Worm (Caenorhabditis elegans): ENCODE data around the gene Y46C8AL.11.
"Not testable (repeated sequence)": the region's sequence is repeated elsewhere in the genome, so short reads cannot be mapped to it uniquely, and the experiment has no call there.

Y46C8AL.11 gene

DNA sequence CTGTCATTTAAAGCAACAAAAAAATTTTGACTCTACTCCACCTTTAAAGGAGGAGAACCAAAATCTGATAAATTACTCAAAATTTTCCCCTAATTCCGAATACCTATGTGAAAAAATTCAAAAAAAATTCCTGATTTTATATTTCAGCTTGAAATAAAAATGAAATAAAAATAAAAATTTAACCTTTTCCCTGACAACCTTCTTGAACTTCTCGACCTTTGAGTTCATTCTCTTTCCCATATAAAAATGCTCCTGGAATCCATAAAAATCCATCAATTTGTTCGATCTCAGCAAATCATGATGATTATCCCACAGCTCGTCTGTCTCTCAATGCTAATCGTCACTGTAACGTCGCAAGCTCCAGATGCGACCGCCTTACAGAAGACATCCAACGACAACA, 40.1 kb upstream of the Y46C8AL.11 start, which contains the start of gene F56D6.6:
F56D6.6 (plus strand) TSS at position 301 of the 400 bp plus-strand sequence.
- TF ChIP-seq nhr-25 (tag; optimal IDR thresholded peaks at IDR 0.05) = no peak
- TF ChIP-seq nhr-43 (tag; optimal IDR thresholded peaks at IDR 0.05; ENCODE audit: poor library complexity, severe bottlenecking) = no peak
- TF ChIP-seq nhr-76 (tag; optimal IDR thresholded peaks at IDR 0.05) = no peak
- no peak for TF ChIP-seq nhr-12 (tag; optimal IDR thresholded peaks at IDR 0.05)
- TF ChIP-seq pha-4 (tag; optimal IDR thresholded peaks at IDR 0.05) = no peak

DNA sequence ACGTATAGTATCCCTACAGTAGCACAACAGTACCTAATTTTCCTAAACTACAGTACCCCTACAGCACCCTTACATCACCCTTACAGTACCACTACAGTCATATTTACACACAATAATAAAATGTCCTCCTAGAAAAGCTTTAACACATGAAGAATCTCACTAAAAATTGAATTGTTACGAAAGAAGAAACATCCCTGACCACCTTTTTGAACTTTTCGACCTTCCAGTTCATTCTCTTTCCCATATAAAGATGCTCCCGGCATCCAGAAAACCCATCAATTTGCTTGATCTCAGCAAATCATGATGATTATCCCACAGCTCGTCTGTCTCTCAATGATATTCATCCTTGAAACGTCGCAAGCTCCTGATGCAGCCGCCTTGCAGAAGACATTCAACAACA, 38.5 kb upstream of the Y46C8AL.11 start, which contains the start of gene F56D6.21:
F56D6.21 (plus strand) TSS at position 301 of the 400 bp plus-strand sequence.
- TF ChIP-seq ZK546.5 (tag; optimal IDR thresholded peaks at IDR 0.05) (no peak), fkh-10 (GFP tag; optimal IDR thresholded peaks at IDR 0.05) (no peak), elt-3 (tag; optimal IDR thresholded peaks at IDR 0.05) (no peak), unc-39 (tag; optimal IDR thresholded peaks at IDR 0.05) (no peak), elt-1 (tag; optimal IDR thresholded peaks at IDR 0.05) (no peak), ceh-82 (tag; optimal IDR thresholded peaks at IDR 0.05) (no peak), mdl-1 (tag; optimal IDR thresholded peaks at IDR 0.05) (no peak), egl-27 (tag; optimal IDR thresholded peaks at IDR 0.05) (no peak), ceh-9 (tag; optimal IDR thresholded peaks at IDR 0.05) (no peak), daf-12 (tag; optimal IDR thresholded peaks at IDR 0.05) (no peak), ztf-11 (tag; optimal IDR thresholded peaks at IDR 0.05) (no peak)

DNA sequence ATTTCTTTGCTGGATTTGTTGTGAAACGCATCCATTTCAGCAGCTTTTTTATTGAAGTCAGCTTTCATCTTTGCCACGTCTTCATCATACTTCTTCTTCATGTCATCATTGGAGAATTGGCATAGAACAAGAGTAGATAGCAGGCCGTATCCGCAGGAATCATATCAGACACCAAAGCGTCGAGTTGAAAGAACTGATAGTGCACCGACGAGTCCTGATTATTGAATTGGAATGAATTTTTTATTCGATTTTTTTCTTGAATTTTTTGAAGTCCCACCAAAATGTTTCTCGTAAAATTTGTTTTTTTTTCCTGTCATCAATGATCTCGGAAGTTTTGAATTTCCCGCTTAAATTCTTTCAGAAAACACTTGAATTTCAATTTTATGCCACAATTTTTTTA, 36.7 kb upstream of the Y46C8AL.11 start, which contains the start of gene F56D6.11:
F56D6.11 (minus strand) TSS at position 101 of the 400 bp plus-strand sequence.
- TF ChIP-seq ceh-9 (tag; optimal IDR thresholded peaks at IDR 0.05) (no peak), nhr-28 (tag; optimal IDR thresholded peaks at IDR 0.05) (no peak)

DNA sequence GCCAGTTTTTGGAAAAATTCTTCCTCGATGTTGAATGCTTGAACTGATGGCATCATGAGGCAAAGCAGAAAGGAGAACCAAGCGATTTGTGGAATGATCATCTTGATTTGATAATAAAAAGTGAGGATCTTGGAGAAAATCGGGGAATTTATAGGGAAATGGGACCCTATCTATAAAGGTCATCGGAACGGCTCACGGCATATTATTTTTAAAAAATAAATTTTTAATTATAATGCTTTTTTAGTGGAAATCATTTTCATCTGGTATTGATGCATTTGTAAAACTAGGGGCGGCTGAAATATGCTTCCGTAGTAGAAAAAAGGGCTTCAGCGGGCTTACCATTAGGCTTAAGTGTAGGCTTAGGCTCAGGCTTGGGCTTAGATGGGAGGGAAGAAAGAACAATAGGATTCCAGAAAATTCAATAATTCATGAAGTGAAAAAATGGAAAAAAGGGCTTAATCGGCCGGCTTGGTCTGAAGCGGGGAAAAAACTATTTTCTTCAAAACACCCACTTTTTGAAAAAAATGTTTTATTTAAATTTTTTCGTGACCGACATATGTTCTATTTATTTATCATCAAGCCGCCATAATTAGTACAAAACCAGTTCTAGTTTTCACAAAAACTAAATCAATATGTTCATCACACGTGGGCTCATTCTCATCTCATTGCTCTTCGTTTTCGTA, 35.5 kb upstream of the Y46C8AL.11 start, which contains the start of the genes F56D6.22 and F56D6.12:
F56D6.22 (minus strand) TSS at position 101 of the 683 bp plus-strand sequence.
F56D6.12 (plus strand) TSS at position 633 of the 683 bp plus-strand sequence.
- TF ChIP-seq pha-4 (tag; optimal IDR thresholded peaks at IDR 0.05) = no peak
- TF ChIP-seq lin-39 (tag; optimal IDR thresholded peaks at IDR 0.05) = no peak
- no peak for TF ChIP-seq egl-5 (tag; optimal IDR thresholded peaks at IDR 0.05)
- TF ChIP-seq nhr-23 (tag; optimal IDR thresholded peaks at IDR 0.05) = no peak
- TF ChIP-seq ama-1 (optimal IDR thresholded peaks at IDR 0.05) = no peak
- TF ChIP-seq elt-1 (tag; optimal IDR thresholded peaks at IDR 0.05) = no peak
- TF ChIP-seq daf-12 (tag; optimal IDR thresholded peaks at IDR 0.05) = no peak

DNA sequence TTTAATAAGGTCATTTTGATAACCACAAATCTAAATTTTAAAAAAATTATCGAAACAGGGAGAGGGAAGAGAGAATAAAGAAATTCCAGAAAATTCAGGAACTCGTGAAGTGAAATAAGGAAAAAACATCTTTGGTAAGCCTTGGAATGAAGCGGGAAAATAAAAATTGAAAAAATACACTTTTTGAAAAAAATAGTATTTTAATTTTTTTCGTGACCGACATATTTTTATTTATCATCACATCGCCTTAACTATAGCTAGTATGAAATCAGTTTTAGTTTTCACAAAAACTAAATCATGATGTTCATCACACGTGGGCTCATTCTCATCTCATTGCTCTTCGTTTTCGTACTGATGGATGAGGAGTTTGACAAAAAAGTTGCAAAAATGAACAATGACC, 34.0 kb upstream of the Y46C8AL.11 start, which contains the start of gene F56D6.13:
F56D6.13 (plus strand) TSS at position 301 of the 400 bp plus-strand sequence.
- TF ChIP-seq hmg-11 (tag; optimal IDR thresholded peaks at IDR 0.05) = no peak
- no peak for TF ChIP-seq ceh-82 (tag; optimal IDR thresholded peaks at IDR 0.05)
- no peak for TF ChIP-seq elt-2 (tag; optimal IDR thresholded peaks at IDR 0.05)
- TF ChIP-seq tbx-2 (tag; optimal IDR thresholded peaks at IDR 0.05) = no peak
- TF ChIP-seq nhr-25 (tag; optimal IDR thresholded peaks at IDR 0.05) = no peak
- no peak for TF ChIP-seq ceh-16 (tag; optimal IDR thresholded peaks at IDR 0.05)
- TF ChIP-seq skn-1 (tag; optimal IDR thresholded peaks at IDR 0.05) = no peak
- TF ChIP-seq ceh-9 (tag; optimal IDR thresholded peaks at IDR 0.05) = no peak
- no peak for TF ChIP-seq egl-27 (tag; optimal IDR thresholded peaks at IDR 0.05)

DNA sequence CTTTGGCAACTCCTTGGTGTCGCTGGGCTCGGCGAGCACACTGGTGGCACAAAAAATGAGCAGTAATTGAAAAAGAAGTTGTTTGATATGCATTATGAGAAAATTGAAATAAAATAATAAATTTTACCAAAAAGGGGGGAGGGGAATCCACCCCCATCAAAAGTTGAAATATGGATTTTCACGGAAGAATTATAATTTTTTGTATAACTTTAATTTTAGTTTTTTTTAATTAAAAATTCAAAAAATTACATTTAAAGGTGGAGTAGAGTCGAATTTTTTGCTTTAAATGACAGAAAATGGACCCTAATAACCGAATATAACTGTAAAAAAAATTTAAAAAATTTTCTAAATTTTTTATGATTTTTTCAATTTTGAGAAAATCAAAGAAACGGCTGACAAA, 31.3 kb upstream of the Y46C8AL.11 start, which contains the start of gene F56D6.18:
F56D6.18 (minus strand) TSS at position 101 of the 400 bp plus-strand sequence.
- not testable (repeated sequence) for TF ChIP-seq nhr-28, nhr-25, elt-3 (tag; optimal IDR thresholded peaks at IDR 0.05)

DNA sequence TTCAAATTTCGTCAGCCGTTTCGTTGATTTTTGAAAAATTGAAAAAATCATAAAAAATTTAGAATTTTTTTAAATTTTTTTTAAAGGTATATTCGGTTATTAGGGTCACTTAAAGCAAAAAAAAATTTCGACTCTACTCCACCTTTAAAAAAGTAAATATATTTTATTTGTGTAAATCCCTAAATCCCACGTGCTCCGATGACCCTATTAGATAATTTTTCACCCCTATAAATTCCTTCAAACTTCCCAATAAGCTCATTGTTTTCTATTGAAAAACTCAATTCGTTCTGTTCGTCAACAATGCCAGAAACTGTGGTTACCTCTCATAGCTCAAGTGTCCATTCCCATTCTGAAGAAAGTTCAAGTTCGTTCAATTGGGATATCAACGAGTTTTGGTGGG, 30.5 kb upstream of the Y46C8AL.11 start, which contains the start of gene F56D6.20:
F56D6.20 (plus strand) TSS at position 301 of the 400 bp plus-strand sequence.
- TF ChIP-seq pqm-1 (tag; optimal IDR thresholded peaks at IDR 0.05) (no peak), hmg-11 (tag; optimal IDR thresholded peaks at IDR 0.05) (no peak), nhr-11 (tag; optimal IDR thresholded peaks at IDR 0.05) (no peak), unc-62 (GFP tag; optimal IDR thresholded peaks at IDR 0.05) (no peak), nhr-23 (tag; optimal IDR thresholded peaks at IDR 0.05) (no peak), lsy-12 (tag; optimal IDR thresholded peaks at IDR 0.05) (no peak), ceh-16 (tag; optimal IDR thresholded peaks at IDR 0.05) (no peak), nfya-1 (tag; optimal IDR thresholded peaks at IDR 0.05; ENCODE audit: insufficient read depth) (no peak), lin-15B (tag; optimal IDR thresholded peaks at IDR 0.05) (no peak), nhr-28 (tag; optimal IDR thresholded peaks at IDR 0.05) (no peak), elt-1 (tag; optimal IDR thresholded peaks at IDR 0.05) (no peak), pha-4 (tag; optimal IDR thresholded peaks at IDR 0.05) (no peak)

All from whole organism, L3 larva.